Fruit fly (Drosophila melanogaster): ENCODE measurements around the gene NimC2.

The NimC2 gene

DNA sequence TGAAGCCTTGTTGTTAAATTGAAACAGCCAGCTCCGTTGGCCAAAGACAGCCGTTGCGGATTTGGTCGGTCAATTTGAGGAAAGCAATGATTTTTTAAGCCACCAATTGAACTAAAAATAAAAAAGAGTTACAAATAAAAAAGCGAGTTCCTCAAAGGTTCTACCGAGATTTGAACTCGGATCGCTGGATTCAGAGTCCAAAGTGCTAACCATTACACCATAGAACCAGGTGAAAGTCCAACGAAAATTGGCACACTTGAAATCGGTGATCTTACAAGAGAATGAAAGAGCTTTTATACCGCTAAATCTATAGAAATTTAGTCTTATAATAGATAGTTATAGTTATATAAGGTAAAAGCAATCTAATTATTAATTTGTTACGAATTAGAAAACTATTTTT, 30.5 kb downstream of the NimC2 start:
- TF ChIP-seq CrebA (GFP tag; optimal IDR thresholded peaks at IDR 0.05; ENCODE audit: borderline replicate concordance) (peak; percentile 21), Dfd (GFP tag; optimal IDR thresholded peaks at IDR 0.05) (no peak), Hnf4 (GFP tag; optimal IDR thresholded peaks at IDR 0.05) (peak; percentile 40)

DNA sequence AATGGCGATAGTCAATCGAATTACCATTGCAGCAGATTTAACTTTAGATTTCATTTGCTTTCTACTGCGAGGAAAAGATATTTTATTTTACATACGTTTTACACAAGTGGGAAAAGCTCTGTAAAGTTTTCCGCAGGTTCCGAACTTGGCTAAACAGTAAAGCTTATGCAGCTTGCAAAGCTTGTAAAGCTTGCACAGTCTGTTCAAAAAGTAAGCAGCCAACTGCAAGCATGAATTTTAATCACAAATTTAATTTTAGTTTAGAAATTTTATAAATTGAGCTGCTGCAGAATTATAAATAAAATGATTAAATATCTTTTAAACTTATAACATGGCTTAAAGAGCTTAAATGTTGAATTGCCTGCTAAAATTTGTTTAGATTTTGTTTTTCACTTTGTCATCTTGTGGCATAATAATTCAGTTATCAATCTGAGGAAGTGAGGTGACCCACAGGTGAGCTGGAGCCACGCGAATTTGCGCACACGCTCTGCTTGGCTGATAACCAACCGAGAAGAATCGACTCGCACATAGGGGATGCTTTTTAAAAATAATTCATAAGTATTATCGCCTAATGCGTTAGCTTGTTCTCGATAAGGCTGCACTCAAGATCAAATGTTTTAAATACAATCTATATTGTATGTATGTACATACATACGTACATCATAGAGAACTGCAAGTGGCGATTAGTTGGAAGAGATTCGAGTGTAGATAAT, 31.8 kb downstream of the NimC2 start:
- no peak for TF ChIP-seq usp (GFP tag; optimal IDR thresholded peaks at IDR 0.05)
- TF ChIP-seq Myc (optimal IDR thresholded peaks at IDR 0.05), result no peak
- TF ChIP-seq OdsH (GFP tag; optimal IDR thresholded peaks at IDR 0.05), result peak; percentile 38
- TF ChIP-seq brk (GFP tag; optimal IDR thresholded peaks at IDR 0.05), result peak; percentile 61
- TF ChIP-seq HLH106 (tag; optimal IDR thresholded peaks at IDR 0.05), result peak; percentile 56
- no peak for TF ChIP-seq sv (GFP tag; optimal IDR thresholded peaks at IDR 0.05)
- TF ChIP-seq pan (optimal IDR thresholded peaks at IDR 0.05), result no peak
- peak; percentile 14 for TF ChIP-seq Hnf4 (GFP tag; optimal IDR thresholded peaks at IDR 0.05)
- TF ChIP-seq h (GFP tag; optimal IDR thresholded peaks at IDR 0.05), result peak; percentile 62
- no peak for TF ChIP-seq Abd-B (GFP tag; optimal IDR thresholded peaks at IDR 0.05)
- no peak for TF ChIP-seq dmrt93B (GFP tag; optimal IDR thresholded peaks at IDR 0.05)
- TF ChIP-seq Mio (GFP tag; optimal IDR thresholded peaks at IDR 0.05), result no peak
- TF ChIP-seq Vsx2 (GFP tag; optimal IDR thresholded peaks at IDR 0.05; ENCODE audit: partially characterized antibody), result no peak
- TF ChIP-seq rgr (GFP tag; optimal IDR thresholded peaks at IDR 0.05), result peak; percentile 31
- no peak for TF ChIP-seq Sp1 (GFP tag; optimal IDR thresholded peaks at IDR 0.05)
- TF ChIP-seq woc (GFP tag; optimal IDR thresholded peaks at IDR 0.05), result peak; percentile 76
- peak; percentile 35 for TF ChIP-seq sage (GFP tag; optimal IDR thresholded peaks at IDR 0.05)
- no peak for TF ChIP-seq Hr83 (GFP tag; optimal IDR thresholded peaks at IDR 0.05; ENCODE audit: poor library complexity, severe bottlenecking)
- TF ChIP-seq dsf (GFP tag; optimal IDR thresholded peaks at IDR 0.05; ENCODE audit: borderline replicate concordance), result no peak
- TF ChIP-seq fru (GFP tag; optimal IDR thresholded peaks at IDR 0.05), result peak; percentile 24
- TF ChIP-seq Jra (GFP tag; optimal IDR thresholded peaks at IDR 0.05), result no peak
- no peak for TF ChIP-seq CG32264 (GFP tag; optimal IDR thresholded peaks at IDR 0.05)
- TF ChIP-seq ey (GFP tag; optimal IDR thresholded peaks at IDR 0.05), result no peak
- TF ChIP-seq foxo (GFP tag; optimal IDR thresholded peaks at IDR 0.05), result peak in 1 of 2 experiments; percentile 51
- no peak for TF ChIP-seq Dif (GFP tag; optimal IDR thresholded peaks at IDR 0.05; ENCODE audit: partially characterized antibody)

DNA sequence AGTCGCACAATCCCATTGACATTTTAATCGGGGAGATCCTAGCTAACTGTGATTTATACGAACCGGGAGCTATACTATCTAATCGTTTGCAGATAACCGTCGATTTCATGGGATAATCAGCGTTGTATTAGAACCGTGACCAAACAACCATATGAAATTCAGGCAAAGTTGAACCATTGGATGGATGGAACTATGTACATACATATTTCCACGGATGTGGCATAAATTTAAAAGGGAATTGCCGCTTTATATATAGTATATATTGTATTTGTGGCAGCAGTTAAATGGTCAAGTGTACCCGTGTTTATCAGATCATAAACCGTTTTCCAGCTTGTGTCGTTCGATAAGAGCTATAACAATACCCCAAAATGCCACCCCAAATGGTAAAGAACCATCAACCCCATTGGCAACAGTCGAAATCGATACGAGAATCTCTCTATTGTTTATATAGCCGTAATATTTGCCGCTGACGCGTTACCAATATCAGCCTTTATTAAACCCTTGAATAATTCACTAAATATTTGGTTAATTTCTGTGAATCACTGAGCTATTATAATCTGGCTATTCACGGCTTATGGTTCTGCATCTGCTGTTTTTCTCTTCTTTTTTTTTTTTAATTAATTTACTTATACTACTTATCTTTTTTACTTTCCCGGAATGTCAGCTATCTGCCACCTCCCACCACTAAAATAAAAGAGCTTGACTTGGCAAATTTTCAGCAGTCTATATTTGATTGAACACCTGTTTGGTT, 32.6 kb downstream of the NimC2 start, which contains the start of gene bgm:
TSS of gene bgm (plus strand) at position 701 of the 751 bp plus-strand sequence.
- TF ChIP-seq Rel (GFP tag; optimal IDR thresholded peaks at IDR 0.05) (no peak), Rel (tag; optimal IDR thresholded peaks at IDR 0.05) (no peak), HLH106 (tag; optimal IDR thresholded peaks at IDR 0.05) (no peak), Sp1 (GFP tag; optimal IDR thresholded peaks at IDR 0.05) (no peak), Hnf4 (GFP tag; optimal IDR thresholded peaks at IDR 0.05) (no peak)

DNA sequence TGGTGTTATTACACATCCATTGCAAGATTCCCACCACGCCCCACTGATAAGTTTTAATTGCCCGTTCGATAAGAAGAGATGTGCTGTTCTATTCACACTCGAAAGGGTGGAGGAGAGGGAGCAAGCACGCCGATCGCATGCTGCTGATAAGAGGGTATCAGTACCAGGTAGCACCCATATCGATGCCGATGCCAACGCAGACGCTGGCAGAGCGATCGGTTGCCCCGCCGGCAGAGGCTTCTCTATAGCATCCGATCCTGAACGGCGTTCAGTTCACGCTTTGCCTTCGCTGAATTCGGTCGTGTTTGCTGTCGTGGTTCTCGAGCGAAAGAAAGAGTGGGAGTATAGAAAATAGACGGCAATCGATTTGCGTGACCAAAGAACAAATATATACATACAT, 33.6 kb downstream of the NimC2 start:
- TF ChIP-seq CG9705 (GFP tag; optimal IDR thresholded peaks at IDR 0.05) (no peak), h (GFP tag; optimal IDR thresholded peaks at IDR 0.05) (peak; percentile 59)

DNA sequence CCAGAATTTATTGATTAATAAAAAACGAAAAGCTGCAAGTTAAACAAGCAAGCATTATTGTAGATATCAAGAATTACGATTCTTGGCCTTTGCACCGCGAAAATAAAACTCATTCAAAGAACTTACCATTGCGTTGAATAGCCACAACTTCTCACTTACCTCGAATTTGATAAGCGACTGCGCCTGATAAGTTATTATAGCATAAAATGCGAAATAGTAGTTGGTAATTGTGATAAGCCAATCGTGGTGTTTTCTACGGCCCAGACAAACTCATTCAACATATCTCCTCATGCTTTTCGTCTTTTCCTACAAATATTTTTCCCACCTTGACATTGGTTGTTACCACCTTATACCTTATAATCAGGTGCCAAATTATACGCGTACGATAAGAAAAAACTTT, 35.2 kb downstream of the NimC2 start:
- TF ChIP-seq Dfd (GFP tag; optimal IDR thresholded peaks at IDR 0.05), result no peak

DNA sequence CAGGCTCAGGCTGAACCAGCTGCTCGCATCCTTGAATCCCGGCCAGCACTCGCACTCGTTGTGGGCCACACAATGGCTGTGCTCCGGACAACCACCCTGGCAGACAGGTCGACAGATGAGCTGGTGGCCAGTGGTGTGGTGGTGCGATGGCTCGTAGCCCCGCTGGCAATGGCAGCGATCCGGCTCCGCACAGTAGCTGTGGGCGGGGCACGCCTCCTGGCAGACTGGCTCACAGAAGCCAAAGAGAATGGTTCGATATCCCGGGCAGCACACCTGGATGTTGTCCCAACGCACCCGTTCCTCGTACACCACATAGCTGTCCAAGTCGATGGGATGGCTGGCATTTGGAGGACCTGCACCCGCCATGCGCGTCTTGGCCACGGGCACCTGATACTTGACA, 39.7 kb downstream of the NimC2 start:
- TF ChIP-seq foxo (GFP tag; optimal IDR thresholded peaks at IDR 0.05), result no peak
- no peak for TF ChIP-seq Dfd (GFP tag; optimal IDR thresholded peaks at IDR 0.05)
- no peak for TF ChIP-seq Mio (GFP tag; optimal IDR thresholded peaks at IDR 0.05)
- no peak for TF ChIP-seq tai (GFP tag; optimal IDR thresholded peaks at IDR 0.05)
- TF ChIP-seq jim (GFP tag; optimal IDR thresholded peaks at IDR 0.05), result no peak
- TF ChIP-seq CG32264 (GFP tag; optimal IDR thresholded peaks at IDR 0.05), result no peak
- TF ChIP-seq dl (GFP tag; optimal IDR thresholded peaks at IDR 0.05; ENCODE audit: insufficient read depth in 1 of 2, partially characterized antibody in 2 of 2), result no peak
